Fruit fly (Drosophila melanogaster) whole organism, embryonic: ENCODE data around the gene CG14668.

ENCODE experiments used
- CG10366 ChIP-seq: fragments of 200-800 bp; sonication (Bioruptor generic); IDR thresholded peaks from 2 replicates; pipeline ENCODE4 v1.3.6; 2022; ENCODE audit warnings: missing biosample characterization, missing genetic modification characterization
- CG11723 ChIP-seq: fragments of 200-800 bp; sonication (Bioruptor generic); optimal IDR thresholded peaks from 2 replicates; lab custom pipeline; 2017; ENCODE audit warnings: missing biosample characterization, mild to moderate bottlenecking, missing genetic modification characterization
- CG12769 ChIP-seq: fragments of 200-800 bp; sonication (Bioruptor generic); optimal IDR thresholded peaks from 2 replicates; lab custom pipeline; 2019; ENCODE audit warnings: missing biosample characterization, mild to moderate bottlenecking, missing genetic modification characterization, moderate library complexity
- CG15514 ChIP-seq: fragments of 200-800 bp; sonication (Bioruptor generic); optimal IDR thresholded peaks from 3 replicates; lab custom pipeline; 2017; ENCODE audit warnings: missing biosample characterization, missing genetic modification characterization, mild to moderate bottlenecking, moderate library complexity, missing genetic modification reagents
- CG17802 ChIP-seq: fragments of 200-800 bp; sonication (Bioruptor generic); optimal IDR thresholded peaks from 2 replicates; lab custom pipeline; 2018; ENCODE audit warnings: missing biosample characterization, mild to moderate bottlenecking, missing genetic modification characterization, moderate library complexity
- CG31365 ChIP-seq: fragments of 200-800 bp; sonication (Bioruptor generic); optimal IDR thresholded peaks from 2 replicates; lab custom pipeline; 2018; ENCODE audit warnings: missing biosample characterization, mild to moderate bottlenecking, missing genetic modification characterization
- CG31388 ChIP-seq: fragments of 200-800 bp; sonication (Bioruptor generic); optimal IDR thresholded peaks from 2 replicates; lab custom pipeline; 2016; ENCODE audit warnings: missing biosample characterization, missing genetic modification characterization
- CG3838 ChIP-seq: fragments of 200-800 bp; sonication (Bioruptor generic); optimal IDR thresholded peaks from 3 replicates; lab custom pipeline; 2016; ENCODE audit warnings: missing biosample characterization, missing genetic modification characterization
- CG43689 ChIP-seq: fragments of 200-800 bp; sonication (Bioruptor generic); IDR thresholded peaks from 2 replicates; pipeline ENCODE4 v1.3.6; 2022; ENCODE audit warnings: missing biosample characterization, missing genetic modification characterization
- CG4854 ChIP-seq: fragments of 200-800 bp; sonication (Bioruptor generic); optimal IDR thresholded peaks from 2 replicates; lab custom pipeline; 2016; ENCODE audit warnings: missing biosample characterization, missing genetic modification characterization, inconsistent platforms
- CG7372 ChIP-seq: fragments of 200-800 bp; sonication (Bioruptor generic); IDR thresholded peaks from 2 replicates; pipeline ENCODE4 v1.3.6; 2022; ENCODE audit warnings: missing biosample characterization, missing genetic modification characterization
- CG8388 ChIP-seq: fragments of 200-800 bp; sonication (Bioruptor generic); optimal IDR thresholded peaks from 2 replicates; lab custom pipeline; 2019; ENCODE audit warnings: missing biosample characterization, mild to moderate bottlenecking, missing genetic modification characterization, moderate library complexity
- CG8478 ChIP-seq: fragments of >200 bp; optimal IDR thresholded peaks from 2 replicates; lab custom pipeline; 2018
- CG8924 ChIP-seq: fragments of 200-800 bp; optimal IDR thresholded peaks from 3 replicates; lab custom pipeline; 2019; ENCODE audit warnings: missing biosample characterization, mild to moderate bottlenecking, missing genetic modification characterization, moderate library complexity
- Drgx ChIP-seq: fragments of 200-800 bp; sonication (Bioruptor generic); IDR thresholded peaks from 2 replicates; pipeline ENCODE4 v1.3.6; 2022; ENCODE audit warnings: missing biosample characterization, missing genetic modification characterization
- E2f2 ChIP-seq: fragments of 200-800 bp; sonication (Bioruptor generic); IDR thresholded peaks from 2 replicates; pipeline ENCODE4 v1.3.6; 2022; ENCODE audit warnings: missing biosample characterization, missing genetic modification characterization
- Elba2 ChIP-seq: fragments of 200-800 bp; sonication (Bioruptor generic); optimal IDR thresholded peaks from 3 replicates; lab custom pipeline; 2016; ENCODE audit warnings: missing biosample characterization, missing genetic modification characterization
- Fer1 ChIP-seq: fragments of 200-800 bp; sonication (Bioruptor generic); optimal IDR thresholded peaks from 2 replicates; lab custom pipeline; 2017; ENCODE audit warnings: missing biosample characterization, mild to moderate bottlenecking, missing genetic modification characterization
- Kr ChIP-seq: fragments of 200-800 bp; sonication (Bioruptor generic); optimal IDR thresholded peaks from 2 replicates; lab custom pipeline; 2017; ENCODE audit warnings: missing biosample characterization, mild to moderate bottlenecking, missing genetic modification characterization
- Mad ChIP-seq: fragments of 200-800 bp; sonication (Bioruptor generic); optimal IDR thresholded peaks from 2 replicates; lab custom pipeline; 2016; ENCODE audit warnings: missing biosample characterization, missing genetic modification characterization
- Mes4 ChIP-seq: fragments of 200-800 bp; sonication (Bioruptor generic); optimal IDR thresholded peaks from 2 replicates; lab custom pipeline; 2016; ENCODE audit warnings: missing biosample characterization, missing genetic modification characterization
- Oli ChIP-seq: fragments of 200-800 bp; sonication (Bioruptor generic); optimal IDR thresholded peaks from 2 replicates; lab custom pipeline; 2018; ENCODE audit warnings: missing biosample characterization, mild to moderate bottlenecking, missing genetic modification characterization, moderate library complexity
- Pdp1 ChIP-seq, 2 experiments: fragments of 200-800 bp; sonication (Bioruptor generic); optimal IDR thresholded peaks; 3 replicates each; lab custom pipeline; 2016; ENCODE audit warnings: missing biosample characterization in 2 of 2, missing genetic modification characterization in 2 of 2, mild to moderate bottlenecking in 1 of 2, moderate library complexity in 1 of 2
- Ptx1 ChIP-seq: fragments of 200-800 bp; sonication (Bioruptor generic); IDR thresholded peaks from 2 replicates; pipeline ENCODE4 v1.3.6; 2022; ENCODE audit warnings: missing biosample characterization, missing genetic modification characterization
- Rfx ChIP-seq: fragments of 200-800 bp; sonication (Bioruptor generic); IDR thresholded peaks from 2 replicates; pipeline ENCODE4 v1.3.6; 2022; ENCODE audit warnings: missing biosample characterization, missing genetic modification characterization
- Rx ChIP-seq: fragments of 200-800 bp; sonication (Bioruptor generic); IDR thresholded peaks from 2 replicates; pipeline ENCODE4 v1.3.6; 2022; ENCODE audit warnings: missing biosample characterization, missing genetic modification characterization
- Scr ChIP-seq: fragments of 200-800 bp; sonication (Bioruptor generic); IDR thresholded peaks from 2 replicates; pipeline ENCODE4 v1.3.6; 2022; ENCODE audit warnings: missing biosample characterization, missing genetic modification characterization; ENCODE audit not compliant: partially characterized antibody
- Sry-β ChIP-seq: fragments of 200-800 bp; sonication (Bioruptor generic); optimal IDR thresholded peaks from 2 replicates; lab custom pipeline; 2018; ENCODE audit warnings: missing biosample characterization, mild to moderate bottlenecking, missing genetic modification characterization, moderate library complexity
- TFAM ChIP-seq: fragments of 200-800 bp; sonication (Bioruptor generic); optimal IDR thresholded peaks from 2 replicates; lab custom pipeline; 2017; ENCODE audit warnings: missing biosample characterization, missing genetic modification characterization, inconsistent platforms
- Vsx1 ChIP-seq: fragments of 200-800 bp; sonication (Bioruptor generic); optimal IDR thresholded peaks from 2 replicates; lab custom pipeline; 2017; ENCODE audit warnings: missing biosample characterization, mild to moderate bottlenecking, missing genetic modification characterization, missing genetic modification reagents
- cad ChIP-seq: fragments of >200 bp; optimal IDR thresholded peaks from 2 replicates; lab custom pipeline; 2017; ENCODE audit warnings: missing biosample characterization, missing genetic modification characterization
- cato ChIP-seq: fragments of 200-800 bp; sonication (Bioruptor generic); optimal IDR thresholded peaks from 2 replicates; lab custom pipeline; 2016; ENCODE audit warnings: missing biosample characterization, missing genetic modification characterization, borderline replicate concordance
- dm ChIP-seq: fragments of 200-800 bp; sonication (Bioruptor generic); optimal IDR thresholded peaks from 3 replicates; lab custom pipeline; 2016; ENCODE audit warnings: missing biosample characterization, missing genetic modification characterization
- dpn ChIP-seq, 2 experiments: fragments of 200-800 bp; sonication (Bioruptor generic); optimal IDR thresholded peaks; 3 replicates each; lab custom pipeline; 2016; ENCODE audit warnings: missing biosample characterization in 2 of 2, missing genetic modification characterization in 2 of 2
- gcm ChIP-seq: fragments of 200-800 bp; sonication (Bioruptor generic); optimal IDR thresholded peaks from 2 replicates; lab custom pipeline; 2019; ENCODE audit warnings: missing biosample characterization, mild to moderate bottlenecking, missing genetic modification characterization, moderate library complexity
- gfzf ChIP-seq: fragments of 200-800 bp; sonication (Bioruptor generic); optimal IDR thresholded peaks from 2 replicates; lab custom pipeline; 2016; ENCODE audit warnings: missing biosample characterization, mild to moderate bottlenecking, missing genetic modification characterization, moderate library complexity
- hth ChIP-seq: fragments of >200 bp; optimal IDR thresholded peaks from 2 replicates; lab custom pipeline; 2017; ENCODE audit warnings: inconsistent platforms
- lab ChIP-seq: fragments of 200-800 bp; sonication (Bioruptor generic); optimal IDR thresholded peaks from 3 replicates; lab custom pipeline; 2017; ENCODE audit warnings: missing biosample characterization, missing genetic modification characterization, mild to moderate bottlenecking, moderate library complexity, missing genetic modification reagents
- lilli ChIP-seq: fragments of 200-800 bp; sonication (Bioruptor generic); optimal IDR thresholded peaks from 3 replicates; lab custom pipeline; 2016; ENCODE audit warnings: missing biosample characterization, missing genetic modification characterization
- mld ChIP-seq: fragments of 200-800 bp; sonication (Bioruptor generic); IDR thresholded peaks from 3 replicates; pipeline ENCODE4 v1.3.6; 2022; ENCODE audit warnings: missing biosample characterization, missing genetic modification characterization; ENCODE audit not compliant: partially characterized antibody
- pzg ChIP-seq: fragments of 200-800 bp; sonication (Bioruptor generic); optimal IDR thresholded peaks from 3 replicates; lab custom pipeline; 2018; ENCODE audit warnings: missing biosample characterization, mild to moderate bottlenecking, missing genetic modification characterization, moderate library complexity
- repo ChIP-seq: fragments of 200-800 bp; sonication (Bioruptor generic); optimal IDR thresholded peaks from 2 replicates; lab custom pipeline; 2016; ENCODE audit warnings: missing biosample characterization, missing genetic modification characterization
- sc ChIP-seq, 3 experiments: fragments of >200 bp in 2 of 3; fragments of 200-800 bp in 1 of 3; sonication (Bioruptor generic) in 1 of 3; optimal IDR thresholded peaks; 2 replicates in 2 of 3; 3 replicates in 1 of 3; lab custom pipeline; 2017; ENCODE audit warnings: mild to moderate bottlenecking in 1 of 3, missing biosample characterization in 1 of 3, missing genetic modification characterization in 1 of 3, missing genetic modification reagents in 1 of 3
- shn ChIP-seq: fragments of 200-800 bp; sonication (Bioruptor generic); optimal IDR thresholded peaks from 3 replicates; lab custom pipeline; 2016; ENCODE audit warnings: missing biosample characterization, missing genetic modification characterization
- slou ChIP-seq: fragments of 200-800 bp; sonication (Bioruptor generic); optimal IDR thresholded peaks from 3 replicates; lab custom pipeline; 2016; ENCODE audit warnings: missing biosample characterization, missing genetic modification characterization
- so ChIP-seq: fragments of 200-800 bp; sonication (Bioruptor generic); IDR thresholded peaks from 3 replicates; pipeline ENCODE4 v1.3.6; 2022; ENCODE audit warnings: missing biosample characterization, missing genetic modification characterization
- tll ChIP-seq, 2 experiments: fragments of 200-800 bp in 1 of 2; fragments of >200 bp in 1 of 2; sonication (Bioruptor generic) in 1 of 2; optimal IDR thresholded peaks; 2 replicates each; lab custom pipeline; 2017 to 2019; ENCODE audit warnings: missing biosample characterization in 2 of 2, missing genetic modification characterization in 2 of 2, mild to moderate bottlenecking in 1 of 2, moderate library complexity in 1 of 2
- tup ChIP-seq: fragments of 200-800 bp; sonication (Bioruptor generic); optimal IDR thresholded peaks from 2 replicates; lab custom pipeline; 2016; ENCODE audit warnings: missing biosample characterization, mild to moderate bottlenecking, missing genetic modification characterization, moderate library complexity
- wor ChIP-seq: fragments of 200-800 bp; sonication (Bioruptor generic); IDR thresholded peaks from 2 replicates; pipeline ENCODE4 v1.3.6; 2022; ENCODE audit warnings: missing biosample characterization, missing genetic modification characterization

Gene CG14668

dm6 chr3R:5361681-5362319 is 25.7 kb downstream of the CG14668 start (continued):
- TF ChIP-seq CG17802 (tag; lab: Kevin White, UChicago) (peak; percentile 39), CG3838 (peak; percentile 48), CG12769 (tag; lab: Kevin White, UChicago) (peak; percentile 88), Mes4 (GFP tag; lab: Kevin White, UChicago) (peak; percentile 38), hth (lab: Kevin White, UChicago) (no peak), E2f2 (GFP tag; lab: Robert Waterston, UW) (peak; percentile 60; the same call in 1 of the 2 replicates), Kr (GFP tag; lab: Kevin White, UChicago) (no peak), so (GFP tag; lab: Robert Waterston, UW) (peak; percentile 87; the same call in 2 of the 3 replicates), shn (GFP tag; lab: Kevin White, UChicago) (peak; percentile 37), CG8388 (GFP tag; lab: Kevin White, UChicago) (peak; percentile 68), wor (GFP tag; lab: Robert Waterston, UW) (peak; percentile 42; the same call in 1 of the 2 replicates), Mad (GFP tag; lab: Kevin White, UChicago) (peak; percentile 74), lilli (GFP tag; lab: Kevin White, UChicago) (peak; percentile 91), mld (GFP tag; lab: Robert Waterston, UW) (0 out of 3 replicates have a peak, but pooled peaks have one; percentile 20), CG4854 (GFP tag; lab: Kevin White, UChicago) (peak; percentile 65), sc (optimal IDR thresholded peaks at IDR 0.05; lab: Kevin White, UChicago) (no peak), sc (GFP tag; optimal IDR thresholded peaks at IDR 0.05; lab: Kevin White, UChicago) (peak; percentile 42), lab (GFP tag; lab: Kevin White, UChicago) (peak; percentile 92), Sry-β (no peak), CG43689 (GFP tag; lab: Robert Waterston, UW) (peak; percentile 76), CG10366 (GFP tag; lab: Robert Waterston, UW) (peak; percentile 85), pzg (GFP tag; lab: Kevin White, UChicago) (no peak), Rx (GFP tag; lab: Robert Waterston, UW) (peak; percentile 68; the same call in 1 of the 2 replicates), tup (GFP tag; lab: Kevin White, UChicago) (peak; percentile 66), dm (GFP tag; lab: Kevin White, UChicago) (peak; percentile 48), tll (GFP tag; optimal IDR thresholded peaks at IDR 0.05; lab: Kevin White, UChicago) (no peak), CG15514 (GFP tag; lab: Kevin White, UChicago) (peak; percentile 67), Ptx1 (peak; percentile 90), gfzf (no peak), TFAM (GFP tag; lab: Kevin White, UChicago) (no peak), CG7372 (GFP tag; lab: Robert Waterston, UW) (peak; percentile 79), Elba2 (GFP tag; lab: Kevin White, UChicago) (no peak), Scr (0 out of 2 replicates have a peak, but pooled peaks have one; percentile 19), CG31388 (GFP tag; lab: Kevin White, UChicago) (peak; percentile 17), CG11723 (GFP tag; lab: Kevin White, UChicago) (peak; percentile 66), dpn (GFP tag; optimal IDR thresholded peaks at IDR 0.05; lab: Kevin White, UChicago) (peak; percentile 85 to 91), cato (GFP tag; lab: Kevin White, UChicago) (peak; percentile 46), Vsx1 (GFP tag; lab: Kevin White, UChicago) (peak; percentile 62), repo (peak; percentile 71), Oli (tag; lab: Kevin White, UChicago) (peak; percentile 85), Drgx (peak; percentile 94), CG8924 (tag; lab: Kevin White, UChicago) (peak; percentile 83), Pdp1 (GFP tag; optimal IDR thresholded peaks at IDR 0.05; lab: Kevin White, UChicago) (peak; percentile 80 to 87), Fer1 (GFP tag; lab: Kevin White, UChicago) (peak; percentile 83), slou (GFP tag; lab: Kevin White, UChicago) (no peak), Rfx (GFP tag; lab: Robert Waterston, UW) (peak; percentile 93), gcm (GFP tag; lab: Kevin White, UChicago) (peak; percentile 56), CG8478 (lab: Kevin White, UChicago) (no peak), CG31365 (tag; lab: Kevin White, UChicago) (peak; percentile 61), cad (GFP tag; lab: Kevin White, UChicago) (no peak)
